Worm (Caenorhabditis elegans): ENCODE results near the gene clec-205.

Gene clec-205

ce11 chrV:1805724-1806316, 45.1 kb downstream of the clec-205 start:
- TF ChIP-seq lin-13 (GFP tag; optimal IDR thresholded peaks at IDR 0.05) (no peak), lim-7 (GFP tag; IDR thresholded peaks at IDR 0.05) (0 out of 2 replicates have a peak, but pooled peaks have one; percentile 19), zfp-3 (GFP tag; conservative IDR thresholded peaks at IDR 0.05) (peak; percentile 46; the same call in 1 of the 2 replicates), lin-38 (GFP tag; IDR thresholded peaks at IDR 0.05) (no peak), daf-16 (GFP tag; optimal IDR thresholded peaks at IDR 0.05) (no peak), daf-16 (tag; optimal IDR thresholded peaks at IDR 0.05) (peak; percentile 14), pha-4 (GFP tag; IDR thresholded peaks at IDR 0.05) (no peak), pha-4 (tag; optimal IDR thresholded peaks at IDR 0.05) (peak; percentile 56), hlh-11 (tag; optimal IDR thresholded peaks at IDR 0.05) (peak; percentile 3), mxl-3 (GFP tag; optimal IDR thresholded peaks at IDR 0.05) (peak; percentile 31), ztf-11 (tag; optimal IDR thresholded peaks at IDR 0.05) (no peak), aha-1 (tag) (peak; percentile 44)

ce11 chrV:1807160-1807559, 46.5 kb downstream of the clec-205 start, which contains the start of gene srt-42:
Gene srt-42 (plus strand): TSS chrV:1807460.
- TF ChIP-seq tra-1 (GFP tag; IDR thresholded peaks at IDR 0.05) (no peak), nhr-41 (GFP tag; IDR thresholded peaks at IDR 0.05) (no peak), lir-3 (tag; optimal IDR thresholded peaks at IDR 0.05) (no peak), dmd-8 (GFP tag; IDR thresholded peaks at IDR 0.05) (no peak), ZK337.2 (GFP tag; IDR thresholded peaks at IDR 0.05) (no peak), F10B5.3 (tag; optimal IDR thresholded peaks at IDR 0.05) (no peak), unc-130 (GFP tag; optimal IDR thresholded peaks at IDR 0.05) (no peak), nhr-102 (tag; optimal IDR thresholded peaks at IDR 0.05) (no peak), aha-1 (tag) (no peak), daf-16 (GFP tag; optimal IDR thresholded peaks at IDR 0.05) (no peak), daf-16 (tag; optimal IDR thresholded peaks at IDR 0.05) (no peak), lsy-2 (tag; optimal IDR thresholded peaks at IDR 0.05) (no peak), nhr-25 (tag; optimal IDR thresholded peaks at IDR 0.05; ENCODE audit: borderline replicate concordance, insufficient read depth) (no peak)

DNA sequence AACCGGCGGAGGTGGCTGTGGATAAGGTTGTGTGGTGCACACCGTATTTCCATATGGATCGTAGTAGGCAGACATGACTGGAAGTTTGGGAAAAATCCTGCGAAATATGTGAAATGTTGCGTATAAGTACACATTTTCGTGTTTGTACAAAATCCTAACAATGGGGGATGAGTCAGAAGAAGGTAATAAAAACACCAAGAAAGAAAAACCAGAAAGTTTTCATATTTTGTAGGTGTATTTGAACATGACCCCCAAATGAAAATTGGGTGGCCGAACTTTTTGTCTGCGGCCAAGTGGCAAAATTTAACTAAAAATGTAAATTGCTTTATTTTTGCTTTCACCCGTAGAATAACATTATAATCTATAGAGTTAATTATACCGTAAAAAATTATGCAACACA, 50.3 kb downstream of the clec-205 start, which contains the start of gene Y46H3A.4:
Y46H3A.4 (minus strand) TSS at position 101 of the 400 bp plus-strand sequence.
- no peak for TF ChIP-seq dve-1 (tag; optimal IDR thresholded peaks at IDR 0.05; ENCODE audit: insufficient read depth)
- TF ChIP-seq ceh-62 (tag; optimal IDR thresholded peaks at IDR 0.05) = no peak
- no peak for TF ChIP-seq dmd-6 (GFP tag; IDR thresholded peaks at IDR 0.05)
- TF ChIP-seq nhr-77 (tag; optimal IDR thresholded peaks at IDR 0.05) = no peak
- no peak for TF ChIP-seq ZK546.5 (tag; optimal IDR thresholded peaks at IDR 0.05)
- TF ChIP-seq nhr-76 (tag; optimal IDR thresholded peaks at IDR 0.05) = no peak
- TF ChIP-seq hmg-1.1 (GFP tag; IDR thresholded peaks at IDR 0.05) = no peak
- TF ChIP-seq lin-39 (tag; optimal IDR thresholded peaks at IDR 0.05) = no peak
- TF ChIP-seq ces-1 (GFP tag; optimal IDR thresholded peaks at IDR 0.05) = no peak
- TF ChIP-seq nhr-28 (tag; optimal IDR thresholded peaks at IDR 0.05) = no peak
- TF ChIP-seq pha-4 (GFP tag; IDR thresholded peaks at IDR 0.05) = no peak
- no peak for TF ChIP-seq pha-4 (tag; optimal IDR thresholded peaks at IDR 0.05)
- TF ChIP-seq ztf-7 (tag; optimal IDR thresholded peaks at IDR 0.05) = no peak
- no peak for TF ChIP-seq nhr-102 (tag; optimal IDR thresholded peaks at IDR 0.05)
- TF ChIP-seq nhr-48 (tag; optimal IDR thresholded peaks at IDR 0.05) = no peak
- TF ChIP-seq madf-5 (GFP tag; IDR thresholded peaks at IDR 0.05) = no peak
- TF ChIP-seq ceh-82 (tag; optimal IDR thresholded peaks at IDR 0.05) = no peak
- no peak for TF ChIP-seq fos-1 (tag; optimal IDR thresholded peaks at IDR 0.05)
- no peak for TF ChIP-seq arid-1 (GFP tag; conservative IDR thresholded peaks at IDR 0.05)
- TF ChIP-seq zfp-3 (GFP tag; conservative IDR thresholded peaks at IDR 0.05) = no peak
